Fruit fly (Drosophila melanogaster) whole organism, embryonic: ENCODE data around the gene CG15403.

Source experiments
- Bdp1 ChIP-seq: fragments of 200-800 bp; sonication (Bioruptor generic); optimal IDR thresholded peaks from 3 replicates; lab custom pipeline; 2016; ENCODE audit warnings: missing biosample characterization, missing genetic modification characterization
- C15 ChIP-seq: fragments of 200-800 bp; sonication (Bioruptor generic); IDR thresholded peaks from 3 replicates; pipeline ENCODE4 v1.3.6; 2022; ENCODE audit warnings: missing biosample characterization, missing genetic modification characterization
- CG10147 ChIP-seq: fragments of 200-800 bp; sonication (Bioruptor generic); optimal IDR thresholded peaks from 2 replicates; lab custom pipeline; 2019; ENCODE audit warnings: missing biosample characterization, mild to moderate bottlenecking, missing genetic modification characterization, moderate library complexity
- CG10654 ChIP-seq: fragments of 200-800 bp; sonication (Bioruptor generic); optimal IDR thresholded peaks from 2 replicates; lab custom pipeline; 2016; ENCODE audit warnings: missing biosample characterization, missing genetic modification characterization
- CG12942 ChIP-seq: fragments of 200-800 bp; sonication (Bioruptor generic); optimal IDR thresholded peaks from 3 replicates; lab custom pipeline; 2016; ENCODE audit warnings: missing biosample characterization, missing genetic modification characterization
- CG14965 ChIP-seq: fragments of 200-800 bp; sonication (Bioruptor generic); optimal IDR thresholded peaks from 2 replicates; lab custom pipeline; 2016; ENCODE audit warnings: missing biosample characterization, missing genetic modification characterization, borderline replicate concordance
- CG15696 ChIP-seq: fragments of 200-800 bp; sonication (Bioruptor generic); optimal IDR thresholded peaks from 2 replicates; lab custom pipeline; 2019; ENCODE audit warnings: missing biosample characterization, mild to moderate bottlenecking, missing genetic modification characterization, moderate library complexity
- CG16815 ChIP-seq: fragments of 200-800 bp; sonication (Bioruptor generic); optimal IDR thresholded peaks from 3 replicates; lab custom pipeline; 2017; ENCODE audit warnings: missing biosample characterization, mild to moderate bottlenecking, missing genetic modification characterization
- CG17385 ChIP-seq: fragments of 200-800 bp; sonication (Bioruptor generic); optimal IDR thresholded peaks from 3 replicates; lab custom pipeline; 2018; ENCODE audit warnings: missing biosample characterization, mild to moderate bottlenecking, missing genetic modification characterization
- CG1832 ChIP-seq: fragments of 200-800 bp; sonication (Bioruptor generic); optimal IDR thresholded peaks from 2 replicates; lab custom pipeline; 2017; ENCODE audit warnings: missing biosample characterization, mild to moderate bottlenecking, missing genetic modification characterization, inconsistent platforms
- CG3163 ChIP-seq: fragments of 200-800 bp; sonication (Bioruptor generic); optimal IDR thresholded peaks from 3 replicates; lab custom pipeline; 2016; ENCODE audit warnings: missing biosample characterization, missing genetic modification characterization
- CG3281 ChIP-seq: fragments of 200-800 bp; sonication (Bioruptor generic); optimal IDR thresholded peaks from 3 replicates; lab custom pipeline; 2017; ENCODE audit warnings: missing biosample characterization, mild to moderate bottlenecking, missing genetic modification characterization
- CG33213 ChIP-seq: fragments of 200-800 bp; sonication (Bioruptor generic); optimal IDR thresholded peaks from 3 replicates; lab custom pipeline; 2016; ENCODE audit warnings: missing biosample characterization, missing genetic modification characterization
- CG42726 ChIP-seq: fragments of 200-800 bp; sonication (Bioruptor generic); IDR thresholded peaks from 2 replicates; pipeline ENCODE4 v1.3.6; 2022; ENCODE audit warnings: missing biosample characterization, missing genetic modification characterization; ENCODE audit not compliant: partially characterized antibody
- CG4617 ChIP-seq: fragments of 200-800 bp; sonication (Bioruptor generic); optimal IDR thresholded peaks from 3 replicates; lab custom pipeline; 2016; ENCODE audit warnings: missing biosample characterization, missing genetic modification characterization, borderline replicate concordance
- CG4854 ChIP-seq: fragments of 200-800 bp; sonication (Bioruptor generic); optimal IDR thresholded peaks from 2 replicates; lab custom pipeline; 2016; ENCODE audit warnings: missing biosample characterization, missing genetic modification characterization, inconsistent platforms
- CG5180 ChIP-seq: fragments of 200-800 bp; sonication (Bioruptor generic); optimal IDR thresholded peaks from 3 replicates; lab custom pipeline; 2017; ENCODE audit warnings: missing biosample characterization, missing genetic modification characterization, mild to moderate bottlenecking, moderate library complexity, missing genetic modification reagents
- CG5245 ChIP-seq: fragments of 200-800 bp; sonication (Bioruptor generic); optimal IDR thresholded peaks from 3 replicates; lab custom pipeline; 2016; ENCODE audit warnings: missing biosample characterization, missing genetic modification characterization
- CG5953 ChIP-seq: fragments of 200-800 bp; sonication (Bioruptor generic); IDR thresholded peaks from 2 replicates; pipeline ENCODE4 v1.3.6; 2022; ENCODE audit warnings: missing biosample characterization, missing genetic modification characterization
- CG7928 ChIP-seq: fragments of 200-800 bp; sonication (Bioruptor generic); optimal IDR thresholded peaks from 2 replicates; lab custom pipeline; 2017; ENCODE audit warnings: missing biosample characterization, mild to moderate bottlenecking, missing genetic modification characterization
- CG9876 ChIP-seq: fragments of 200-800 bp; sonication (Bioruptor generic); optimal IDR thresholded peaks from 2 replicates; lab custom pipeline; 2016; ENCODE audit warnings: missing biosample characterization, missing genetic modification characterization
- Elba2 ChIP-seq: fragments of 200-800 bp; sonication (Bioruptor generic); optimal IDR thresholded peaks from 3 replicates; lab custom pipeline; 2016; ENCODE audit warnings: missing biosample characterization, missing genetic modification characterization
- Ets65A ChIP-seq: fragments of 200-800 bp; sonication (Bioruptor generic); peaks from one replicate; lab custom pipeline; 2016; ENCODE audit warnings: missing biosample characterization, missing genetic modification characterization
- Gsc ChIP-seq: fragments of 200-800 bp; sonication (Bioruptor generic); IDR thresholded peaks from 2 replicates; pipeline ENCODE4 v1.3.6; 2022; ENCODE audit warnings: missing biosample characterization, missing genetic modification characterization
- Hmr ChIP-seq: fragments of 200-800 bp; sonication (Bioruptor generic); optimal IDR thresholded peaks from 3 replicates; lab custom pipeline; 2017; ENCODE audit warnings: mild to moderate bottlenecking, missing biosample characterization, missing genetic modification reagents, missing genetic modification characterization
- Hr3 ChIP-seq: fragments of 200-800 bp; sonication (Bioruptor generic); optimal IDR thresholded peaks from 3 replicates; lab custom pipeline; 2016; ENCODE audit warnings: missing biosample characterization, missing genetic modification characterization
- Lim3 ChIP-seq: fragments of 200-800 bp; sonication (Bioruptor generic); IDR thresholded peaks from 2 replicates; pipeline ENCODE4 v1.3.6; 2022; ENCODE audit warnings: missing biosample characterization, missing genetic modification characterization
- Lpt ChIP-seq: fragments of >200 bp; optimal IDR thresholded peaks from 2 replicates; lab custom pipeline; 2018; ENCODE audit warnings: missing biosample characterization, missing genetic modification characterization
- NFAT ChIP-seq: fragments of 200-800 bp; sonication (Bioruptor generic); IDR thresholded peaks from 2 replicates; pipeline ENCODE4 v1.3.6; 2022; ENCODE audit warnings: missing biosample characterization, missing genetic modification characterization
- Usf ChIP-seq: fragments of 200-800 bp; sonication (Bioruptor generic); optimal IDR thresholded peaks from 2 replicates; lab custom pipeline; 2017; ENCODE audit warnings: missing genotype, missing biosample characterization, missing genetic modification characterization
- az2 ChIP-seq: fragments of 200-800 bp; sonication (Bioruptor generic); optimal IDR thresholded peaks from 3 replicates; lab custom pipeline; 2016; ENCODE audit warnings: missing biosample characterization, missing genetic modification characterization
- bcd ChIP-seq: fragments of 200-800 bp; sonication (Bioruptor generic); optimal IDR thresholded peaks from 2 replicates; lab custom pipeline; 2017; ENCODE audit warnings: missing biosample characterization, mild to moderate bottlenecking, missing genetic modification characterization
- cato ChIP-seq: fragments of 200-800 bp; sonication (Bioruptor generic); optimal IDR thresholded peaks from 2 replicates; lab custom pipeline; 2016; ENCODE audit warnings: missing biosample characterization, missing genetic modification characterization, borderline replicate concordance
- caup ChIP-seq: fragments of 200-800 bp; sonication (Bioruptor generic); optimal IDR thresholded peaks from 3 replicates; lab custom pipeline; 2017; ENCODE audit warnings: missing biosample characterization, mild to moderate bottlenecking, missing genetic modification characterization, moderate library complexity; ENCODE audit not compliant: severe bottlenecking
- cg ChIP-seq: fragments of 200-800 bp; sonication (Bioruptor generic); optimal IDR thresholded peaks from 3 replicates; lab custom pipeline; 2019; ENCODE audit warnings: missing biosample characterization, mild to moderate bottlenecking, missing genetic modification characterization, moderate library complexity
- chif ChIP-seq, 2 experiments: fragments of 200-800 bp; sonication (Bioruptor generic); optimal IDR thresholded peaks; 3 replicates each; lab custom pipeline; 2016; ENCODE audit warnings: missing biosample characterization in 2 of 2, missing genetic modification characterization in 2 of 2
- da ChIP-seq: fragments of 200-800 bp; sonication (Bioruptor generic); optimal IDR thresholded peaks from 2 replicates; lab custom pipeline; 2016; ENCODE audit warnings: missing biosample characterization, missing genetic modification characterization
- ham ChIP-seq: fragments of 200-800 bp; sonication (Bioruptor generic); IDR thresholded peaks from 2 replicates; pipeline ENCODE4 v1.3.6; 2022; ENCODE audit warnings: missing biosample characterization, missing genetic modification characterization
- jing ChIP-seq: fragments of 200-800 bp; sonication (Bioruptor generic); optimal IDR thresholded peaks from 2 replicates; lab custom pipeline; 2018; ENCODE audit warnings: missing biosample characterization, mild to moderate bottlenecking, missing genetic modification characterization
- mld ChIP-seq: fragments of 200-800 bp; sonication (Bioruptor generic); IDR thresholded peaks from 3 replicates; pipeline ENCODE4 v1.3.6; 2022; ENCODE audit warnings: missing biosample characterization, missing genetic modification characterization; ENCODE audit not compliant: partially characterized antibody
- oc ChIP-seq: fragments of 200-800 bp; sonication (Bioruptor generic); optimal IDR thresholded peaks from 2 replicates; lab custom pipeline; 2018; ENCODE audit warnings: missing biosample characterization, mild to moderate bottlenecking, missing genetic modification characterization, moderate library complexity
- pan ChIP-seq, 4 experiments: fragments of >200 bp in 3 of 4; fragments of 200-800 bp in 1 of 4; sonication (Bioruptor generic) in 1 of 4; optimal IDR thresholded peaks in 3 of 4; IDR thresholded peaks in 1 of 4; 2 replicates each; pipeline versions ENCODE4 v1.3.6 to Lab custom; 2017 to 2022; ENCODE audit warnings: missing biosample characterization in 2 of 4, missing genetic modification characterization in 2 of 4, mixed read lengths in 1 of 4
- pho ChIP-seq: fragments of 200-800 bp; sonication (Bioruptor generic); optimal IDR thresholded peaks from 2 replicates; lab custom pipeline; 2016; ENCODE audit warnings: missing biosample characterization, missing genetic modification characterization
- run ChIP-seq: fragments of 200-800 bp; sonication (Bioruptor generic); optimal IDR thresholded peaks from 3 replicates; lab custom pipeline; 2018; ENCODE audit warnings: missing biosample characterization, mild to moderate bottlenecking, missing genetic modification characterization
- slou ChIP-seq: fragments of 200-800 bp; sonication (Bioruptor generic); optimal IDR thresholded peaks from 3 replicates; lab custom pipeline; 2016; ENCODE audit warnings: missing biosample characterization, missing genetic modification characterization
- sob ChIP-seq: fragments of 200-800 bp; sonication (Bioruptor generic); IDR thresholded peaks from 2 replicates; pipeline ENCODE4 v1.3.6; 2022; ENCODE audit warnings: missing biosample characterization, missing genetic modification characterization
- unpg ChIP-seq: fragments of 200-800 bp; sonication (Bioruptor generic); optimal IDR thresholded peaks from 3 replicates; lab custom pipeline; 2018; ENCODE audit warnings: missing biosample characterization, mild to moderate bottlenecking, missing genetic modification characterization, moderate library complexity
- vfl ChIP-seq: fragments of 200-800 bp; sonication (Bioruptor generic); optimal IDR thresholded peaks from 2 replicates; lab custom pipeline; 2016; ENCODE audit warnings: missing biosample characterization, missing genetic modification characterization
- wor ChIP-seq: fragments of 200-800 bp; sonication (Bioruptor generic); IDR thresholded peaks from 2 replicates; pipeline ENCODE4 v1.3.6; 2022; ENCODE audit warnings: missing biosample characterization, missing genetic modification characterization

CG15403 gene

DNA sequence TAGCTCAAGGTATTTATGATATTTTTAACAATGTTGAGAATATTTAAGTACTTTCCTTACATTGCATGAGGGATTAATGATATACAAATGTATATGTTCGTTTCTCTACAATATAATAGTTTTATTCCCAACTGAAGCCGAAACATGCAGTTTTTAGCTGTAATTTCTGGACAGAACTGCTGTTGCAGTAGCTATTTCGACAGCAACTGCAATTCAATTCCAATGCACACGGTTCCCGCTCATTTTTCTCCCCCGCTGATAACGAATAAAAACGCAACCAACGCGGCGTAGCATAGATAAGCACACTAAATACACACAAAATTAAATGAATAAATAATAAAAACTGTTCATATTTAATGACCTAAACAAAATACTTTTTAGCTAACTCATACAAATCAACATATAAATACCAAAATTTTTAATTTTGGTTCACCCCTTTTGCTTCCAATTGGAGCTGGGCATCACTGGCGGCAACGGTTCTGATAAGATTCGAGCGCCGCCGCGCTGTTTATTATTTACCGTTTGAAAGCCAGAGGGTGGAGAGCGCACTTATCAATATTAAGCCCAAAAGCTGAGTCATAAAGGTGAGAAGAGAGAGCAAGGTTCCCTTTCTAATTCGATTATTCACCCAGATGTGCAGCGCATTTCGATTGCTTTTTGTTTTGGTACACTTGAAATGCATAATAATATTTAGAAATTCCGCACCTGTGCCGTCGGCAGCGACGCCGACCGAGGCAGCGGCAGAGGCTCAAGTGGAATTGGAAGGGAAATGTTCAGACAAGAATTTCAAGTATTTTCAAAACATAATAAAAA is 30.0 kb downstream of the CG15403 start (continued):
- TF ChIP-seq cg (GFP tag; lab: Kevin White, UChicago): no peak
- TF ChIP-seq CG3281 (GFP tag; lab: Kevin White, UChicago): peak; percentile 19
- TF ChIP-seq CG15696 (tag; lab: Kevin White, UChicago): no peak
- no peak for TF ChIP-seq C15
- no peak for TF ChIP-seq da (GFP tag; lab: Kevin White, UChicago)
- TF ChIP-seq CG5180: no peak
- TF ChIP-seq CG9876 (GFP tag; lab: Kevin White, UChicago): no peak
- no peak for TF ChIP-seq Lim3 (GFP tag; lab: Robert Waterston, UW)
- no peak for TF ChIP-seq CG17385
- TF ChIP-seq CG33213 (GFP tag; lab: Kevin White, UChicago): no peak
- no peak for TF ChIP-seq Usf (GFP tag; lab: Kevin White, UChicago)
- TF ChIP-seq cato (GFP tag; lab: Kevin White, UChicago): no peak
- no peak for TF ChIP-seq Hr3 (GFP tag; lab: Kevin White, UChicago)
- TF ChIP-seq bcd (GFP tag; lab: Kevin White, UChicago): no peak
- TF ChIP-seq wor: no peak
- no peak for TF ChIP-seq CG16815 (GFP tag; lab: Kevin White, UChicago)
- TF ChIP-seq CG3163 (GFP tag; lab: Kevin White, UChicago): no peak
- TF ChIP-seq CG4617 (GFP tag; lab: Kevin White, UChicago): no peak
- no peak for TF ChIP-seq CG14965 (GFP tag; lab: Kevin White, UChicago)
- no peak for TF ChIP-seq Elba2 (GFP tag; lab: Kevin White, UChicago)
- no peak for TF ChIP-seq CG5953 (GFP tag; lab: Robert Waterston, UW)
- peak; percentile 6 for TF ChIP-seq oc
- TF ChIP-seq Ets65A (GFP tag; lab: Kevin White, UChicago): peak; percentile 54
- TF ChIP-seq unpg (GFP tag; lab: Kevin White, UChicago): peak; percentile 30
- no peak for TF ChIP-seq pan (optimal IDR thresholded peaks at IDR 0.05; lab: Kevin White, UChicago)
- no peak for TF ChIP-seq pan (GFP tag; optimal IDR thresholded peaks at IDR 0.05 in 1 of 2, IDR thresholded peaks at IDR 0.05 in 1 of 2)
- TF ChIP-seq slou: no peak
- no peak for TF ChIP-seq jing
- no peak for TF ChIP-seq Bdp1 (GFP tag; lab: Kevin White, UChicago)
- TF ChIP-seq chif (GFP tag; optimal IDR thresholded peaks at IDR 0.05; lab: Kevin White, UChicago): no peak
- no peak for TF ChIP-seq run (tag; lab: Kevin White, UChicago)
- no peak for TF ChIP-seq vfl (GFP tag; lab: Kevin White, UChicago)
- TF ChIP-seq CG5245: no peak
- TF ChIP-seq NFAT (GFP tag; lab: Robert Waterston, UW): no peak
- TF ChIP-seq mld: no peak
- TF ChIP-seq CG7928 (GFP tag; lab: Kevin White, UChicago): no peak
- no peak for TF ChIP-seq CG1832 (GFP tag; lab: Kevin White, UChicago)
- TF ChIP-seq CG10147 (GFP tag; lab: Kevin White, UChicago): no peak
- TF ChIP-seq Hmr (GFP tag; lab: Kevin White, UChicago): peak; percentile 24
- no peak for TF ChIP-seq CG10654 (GFP tag; lab: Kevin White, UChicago)
- TF ChIP-seq CG12942 (GFP tag; lab: Kevin White, UChicago): no peak
- TF ChIP-seq sob (GFP tag; lab: Robert Waterston, UW): peak; percentile 25; the same call in 1 of the 2 replicates
- no peak for TF ChIP-seq caup (GFP tag; lab: Kevin White, UChicago)
- no peak for TF ChIP-seq Lpt
- TF ChIP-seq CG4854 (GFP tag; lab: Kevin White, UChicago): no peak
- TF ChIP-seq CG42726: no peak
- TF ChIP-seq ham: no peak
- no peak for TF ChIP-seq Gsc (GFP tag; lab: Robert Waterston, UW)
- no peak for TF ChIP-seq az2
- no peak for TF ChIP-seq pho
